Fruit fly (Drosophila melanogaster) whole organism, adult: ENCODE measurements around the gene CG4619.
A peak's percentile ranks its signal among the peaks of the same experiment; 100 is the strongest.

Experiments
- CG11617 ChIP-seq: fragments of 200-800 bp; sonication (Bioruptor generic); optimal IDR thresholded peaks from 2 replicates; lab custom pipeline; 2017; ENCODE audit warnings: mild to moderate bottlenecking, missing biosample characterization, missing genetic modification reagents, missing genetic modification characterization
- CG12768 ChIP-seq: fragments of 200-800 bp; sonication (Bioruptor generic); optimal IDR thresholded peaks from 2 replicates; lab custom pipeline; 2017; ENCODE audit warnings: missing biosample characterization, missing genetic modification characterization, mild to moderate bottlenecking, moderate library complexity, missing genetic modification reagents
- CG14711 ChIP-seq: fragments of 200-800 bp; sonication (Bioruptor generic); optimal IDR thresholded peaks from 2 replicates; lab custom pipeline; 2018; ENCODE audit warnings: missing biosample characterization, mild to moderate bottlenecking, missing genetic modification characterization, moderate library complexity
- CG1620 ChIP-seq: fragments of 200-800 bp; sonication (Bioruptor generic); optimal IDR thresholded peaks from 2 replicates; lab custom pipeline; 2016; ENCODE audit warnings: missing biosample characterization, missing genetic modification characterization
- CG33017 ChIP-seq: fragments of 200-800 bp; sonication (Bioruptor generic); optimal IDR thresholded peaks from 2 replicates; lab custom pipeline; 2018; ENCODE audit warnings: missing biosample characterization, mild to moderate bottlenecking, missing genetic modification characterization, moderate library complexity
- CG5204 ChIP-seq: fragments of 200-800 bp; sonication (Bioruptor generic); optimal IDR thresholded peaks from 2 replicates; lab custom pipeline; 2016; ENCODE audit warnings: missing biosample characterization, missing genetic modification characterization
- CG7045 ChIP-seq: fragments of 200-800 bp; sonication (Bioruptor generic); optimal IDR thresholded peaks from 2 replicates; lab custom pipeline; 2017; ENCODE audit warnings: missing biosample characterization, mild to moderate bottlenecking, missing genetic modification characterization
- CG7101 ChIP-seq: fragments of 200-800 bp; sonication (Bioruptor generic); optimal IDR thresholded peaks from 2 replicates; lab custom pipeline; 2018; ENCODE audit warnings: missing biosample characterization, mild to moderate bottlenecking, missing genetic modification characterization, moderate library complexity
- Clk ChIP-seq: fragments of 200-800 bp; sonication (Bioruptor generic); optimal IDR thresholded peaks from 2 replicates; lab custom pipeline; 2017; ENCODE audit warnings: missing biosample characterization, missing genetic modification characterization
- Crg-1 ChIP-seq: fragments of 200-800 bp; sonication (Bioruptor generic); optimal IDR thresholded peaks from 2 replicates; lab custom pipeline; 2016; ENCODE audit warnings: missing biosample characterization, missing genetic modification characterization
- Hr96 ChIP-seq: fragments of 200-800 bp; sonication (Bioruptor generic); optimal IDR thresholded peaks from 2 replicates; lab custom pipeline; 2016; ENCODE audit warnings: missing biosample characterization, missing genetic modification characterization
- Mnt ChIP-seq: fragments of 200-800 bp; sonication (Bioruptor generic); optimal IDR thresholded peaks from 2 replicates; lab custom pipeline; 2016; ENCODE audit warnings: missing biosample characterization, mild to moderate bottlenecking, missing genetic modification characterization
- bab1 ChIP-seq: fragments of 200-800 bp; sonication (Bioruptor generic); optimal IDR thresholded peaks from 3 replicates; lab custom pipeline; 2019; ENCODE audit warnings: missing biosample characterization, mild to moderate bottlenecking, missing genetic modification characterization, moderate library complexity
- cic ChIP-seq: fragments of 200-800 bp; sonication (Bioruptor generic); optimal IDR thresholded peaks from 2 replicates; lab custom pipeline; 2017; ENCODE audit warnings: missing biosample characterization, mild to moderate bottlenecking, missing genetic modification characterization, moderate library complexity
- cnc ChIP-seq, 2 experiments: fragments of >200 bp; optimal IDR thresholded peaks; 2 replicates each; lab custom pipeline; 2017
- kay ChIP-seq: fragments of 200-800 bp; sonication (Bioruptor generic); peaks from one replicate; lab custom pipeline; 2016; ENCODE audit warnings: missing biosample characterization, missing genetic modification characterization, borderline replicate concordance
- ovo ChIP-seq: fragments of 200-800 bp; sonication (Bioruptor generic); optimal IDR thresholded peaks from 2 replicates; lab custom pipeline; 2016; ENCODE audit warnings: missing biosample characterization, missing genetic modification characterization
- pad ChIP-seq: fragments of 200-800 bp; sonication (Bioruptor generic); optimal IDR thresholded peaks from 3 replicates; lab custom pipeline; 2017; ENCODE audit warnings: missing biosample characterization, missing genetic modification characterization, mild to moderate bottlenecking, moderate library complexity, missing genetic modification reagents
- tj ChIP-seq: fragments of 200-800 bp; sonication (Bioruptor generic); optimal IDR thresholded peaks from 3 replicates; lab custom pipeline; 2017; ENCODE audit warnings: missing biosample characterization, mild to moderate bottlenecking, missing genetic modification characterization, moderate library complexity
- toe ChIP-seq: fragments of 200-800 bp; sonication (Bioruptor generic); optimal IDR thresholded peaks from 2 replicates; lab custom pipeline; 2016; ENCODE audit warnings: missing biosample characterization, missing genetic modification characterization

The CG4619 gene

dm6 chr2L:9963603-9964042 is 25.0 kb downstream of the CG4619 start, which contains the start of gene CG5850:
TSS of gene CG5850 (minus strand) at chr2L:9963949.
- TF ChIP-seq CG14711 (tag; lab: Kevin White, UChicago) (peak; percentile 16), Crg-1 (GFP tag; lab: Kevin White, UChicago) (no peak), ovo (GFP tag; lab: Kevin White, UChicago) (no peak), CG12768 (GFP tag; lab: Kevin White, UChicago) (no peak), CG33017 (tag; lab: Kevin White, UChicago) (no peak), cnc (optimal IDR thresholded peaks at IDR 0.05; lab: Kevin White, UChicago) (no peak), Mnt (peak; percentile 15), Hr96 (GFP tag; lab: Kevin White, UChicago) (no peak), CG11617 (GFP tag; lab: Kevin White, UChicago) (peak; percentile 22), CG5204 (GFP tag; lab: Kevin White, UChicago) (no peak), tj (GFP tag; lab: Kevin White, UChicago) (no peak), Clk (GFP tag; lab: Kevin White, UChicago) (no peak), kay (no peak), toe (GFP tag; lab: Kevin White, UChicago) (no peak), CG7045 (no peak), bab1 (GFP tag; lab: Kevin White, UChicago) (peak; percentile 71), CG1620 (GFP tag; lab: Kevin White, UChicago) (no peak), CG7101 (peak; percentile 47), cic (no peak), pad (no peak)

- TF ChIP-seq CG1620 (GFP tag; lab: Kevin White, UChicago) (peak; percentile 84), tj (GFP tag; lab: Kevin White, UChicago) (peak; percentile 79), Mnt (peak; percentile 96), Crg-1 (GFP tag; lab: Kevin White, UChicago) (peak; percentile 89), CG33017 (tag; lab: Kevin White, UChicago) (peak; percentile 91), cic (peak; percentile 80), CG11617 (GFP tag; lab: Kevin White, UChicago) (peak; percentile 97), CG7101 (peak; percentile 95), pad (peak; percentile 82), CG5204 (GFP tag; lab: Kevin White, UChicago) (no peak), Hr96 (GFP tag; lab: Kevin White, UChicago) (peak; percentile 96), CG14711 (tag; lab: Kevin White, UChicago) (peak; percentile 99), kay (no peak), CG7045 (peak; percentile 93), Clk (GFP tag; lab: Kevin White, UChicago) (peak; percentile 76), CG12768 (GFP tag; lab: Kevin White, UChicago) (peak; percentile 94), ovo (GFP tag; lab: Kevin White, UChicago) (peak; percentile 92), bab1 (GFP tag; lab: Kevin White, UChicago) (peak; percentile 94), toe (GFP tag; lab: Kevin White, UChicago) (peak; percentile 92), cnc (optimal IDR thresholded peaks at IDR 0.05; lab: Kevin White, UChicago) (no peak)
Observed at dm6 chr2L:9966983-9967737, 28.5 kb downstream of the CG4619 start, which contains the start of the genes Dref and RpL13. TSS of gene Dref (minus strand) at chr2L:9967229. TSS of gene RpL13 (plus strand) at chr2L:9967313.

dm6 chr2L:9968201-9968727 is 29.6 kb downstream of the CG4619 start:
- no peak for TF ChIP-seq bab1 (GFP tag; lab: Kevin White, UChicago)
- no peak for TF ChIP-seq CG12768 (GFP tag; lab: Kevin White, UChicago)
- TF ChIP-seq Clk (GFP tag; lab: Kevin White, UChicago), result no peak
- no peak for TF ChIP-seq CG5204 (GFP tag; lab: Kevin White, UChicago)
- TF ChIP-seq CG1620 (GFP tag; lab: Kevin White, UChicago), result no peak
- no peak for TF ChIP-seq CG11617 (GFP tag; lab: Kevin White, UChicago)
- TF ChIP-seq cic, result no peak
- no peak for TF ChIP-seq toe (GFP tag; lab: Kevin White, UChicago)
- no peak for TF ChIP-seq Crg-1 (GFP tag; lab: Kevin White, UChicago)
- no peak for TF ChIP-seq pad
- TF ChIP-seq CG7101, result no peak
- TF ChIP-seq tj (GFP tag; lab: Kevin White, UChicago), result no peak
- no peak for TF ChIP-seq CG33017 (tag; lab: Kevin White, UChicago)
- no peak for TF ChIP-seq Mnt

dm6 chr2L:9972624-9973023 is 34.0 kb downstream of the CG4619 start:
- TF ChIP-seq CG1620 (GFP tag; lab: Kevin White, UChicago) (no peak), ovo (GFP tag; lab: Kevin White, UChicago) (no peak), cic (no peak), kay (no peak), Hr96 (GFP tag; lab: Kevin White, UChicago) (no peak), CG5204 (GFP tag; lab: Kevin White, UChicago) (no peak), CG33017 (tag; lab: Kevin White, UChicago) (no peak), CG12768 (GFP tag; lab: Kevin White, UChicago) (no peak), CG11617 (GFP tag; lab: Kevin White, UChicago) (no peak), Clk (GFP tag; lab: Kevin White, UChicago) (no peak), tj (GFP tag; lab: Kevin White, UChicago) (no peak), pad (no peak), bab1 (GFP tag; lab: Kevin White, UChicago) (no peak)

dm6 chr2L:9981809-9982208 is 43.1 kb downstream of the CG4619 start:
- TF ChIP-seq toe (GFP tag; lab: Kevin White, UChicago), result no peak
- no peak for TF ChIP-seq Crg-1 (GFP tag; lab: Kevin White, UChicago)
- TF ChIP-seq cic, result no peak
- TF ChIP-seq CG7101, result no peak
- TF ChIP-seq kay, result no peak
- TF ChIP-seq CG7045, result no peak
- TF ChIP-seq tj (GFP tag; lab: Kevin White, UChicago), result no peak
- TF ChIP-seq Hr96 (GFP tag; lab: Kevin White, UChicago), result no peak
- TF ChIP-seq bab1 (GFP tag; lab: Kevin White, UChicago), result no peak
- TF ChIP-seq CG33017 (tag; lab: Kevin White, UChicago), result no peak
- TF ChIP-seq Mnt, result no peak
- TF ChIP-seq pad, result no peak
- no peak for TF ChIP-seq CG11617 (GFP tag; lab: Kevin White, UChicago)
- no peak for TF ChIP-seq CG1620 (GFP tag; lab: Kevin White, UChicago)
